Worm (Caenorhabditis elegans) whole organism, early embryonic: Measurements from ENCODE around the gene thn-1.

Experiments used
- B0310.2 ChIP-seq: sonication (generic microtip); optimal IDR thresholded peaks from 2 replicates; lab custom pipeline; 2016; ENCODE audit warnings: mild to moderate bottlenecking, missing genetic modification characterization, missing compliant biosample characterization
- F13C5.2 ChIP-seq: sonication (generic microtip); optimal IDR thresholded peaks from 2 replicates; lab custom pipeline; 2017; ENCODE audit warnings: mild to moderate bottlenecking, missing genetic modification characterization, inconsistent platforms, missing compliant biosample characterization
- aly-1 ChIP-seq: sonication (generic microtip); optimal IDR thresholded peaks from 2 replicates; lab custom pipeline; 2016; ENCODE audit warnings: missing genetic modification characterization, missing compliant biosample characterization
- ama-1 ChIP-seq: fragments of 150-350 bp; optimal IDR thresholded peaks from 2 replicates; lab custom pipeline; 2014
- ceh-13 ChIP-seq: fragments of 200-800 bp; sonication (Bioruptor generic); optimal IDR thresholded peaks from 2 replicates; lab custom pipeline; 2018; ENCODE audit warnings: mild to moderate bottlenecking, missing genetic modification characterization, missing compliant biosample characterization
- ceh-36 ChIP-seq: sonication (generic microtip); optimal IDR thresholded peaks from 2 replicates; lab custom pipeline; 2016; ENCODE audit warnings: missing genetic modification characterization, inconsistent platforms, missing compliant biosample characterization
- ets-7 ChIP-seq: sonication (generic microtip); optimal IDR thresholded peaks from 2 replicates; lab custom pipeline; 2016; ENCODE audit warnings: missing genotype, missing genetic modification characterization, missing compliant biosample characterization
- flt-1 ChIP-seq: fragments of 200-800 bp; sonication (Bioruptor generic); IDR thresholded peaks from 2 replicates; pipeline ENCODE4 v1.3.6; 2022; ENCODE audit warnings: missing genetic modification characterization, missing compliant biosample characterization
- hmbx-1 ChIP-seq: sonication (generic microtip); optimal IDR thresholded peaks from 2 replicates; lab custom pipeline; 2016; ENCODE audit warnings: mild to moderate bottlenecking, missing genetic modification characterization, missing compliant biosample characterization
- hmg-4 ChIP-seq: fragments of 200-800 bp; sonication (Bioruptor generic); optimal IDR thresholded peaks from 2 replicates; lab custom pipeline; 2018; ENCODE audit warnings: mild to moderate bottlenecking, missing genetic modification characterization, missing compliant biosample characterization
- hnd-1 ChIP-seq: sonication (generic microtip); optimal IDR thresholded peaks from 2 replicates; lab custom pipeline; 2016; ENCODE audit warnings: missing genetic modification characterization, missing compliant biosample characterization
- pes-1 ChIP-seq: fragments of 200-800 bp; sonication (Bioruptor generic); IDR thresholded peaks from 2 replicates; pipeline ENCODE4 v1.3.6; 2022; ENCODE audit warnings: missing genetic modification reagents, missing genetic modification characterization, missing compliant biosample characterization
- scrt-1 ChIP-seq: fragments of 200-800 bp; sonication (Bioruptor generic); IDR thresholded peaks from 2 replicates; pipeline ENCODE4 v1.3.6; 2022; ENCODE audit warnings: missing genetic modification characterization, missing compliant biosample characterization
- sea-1 ChIP-seq: fragments of 200-800 bp; sonication (Bioruptor generic); conservative IDR thresholded peaks from 2 replicates; pipeline ENCODE4 v1.3.6; 2022; ENCODE audit warnings: missing genetic modification characterization, missing compliant biosample characterization
- tbx-11 ChIP-seq: fragments of 200-800 bp; sonication (Bioruptor generic); IDR thresholded peaks from 2 replicates; pipeline ENCODE4 v1.3.6; 2022; ENCODE audit warnings: missing genetic modification characterization, missing compliant biosample characterization
- tbx-37 ChIP-seq: fragments of 200-800 bp; sonication (Bioruptor generic); conservative IDR thresholded peaks from 2 replicates; pipeline ENCODE4 v1.3.6; 2022; ENCODE audit warnings: missing genetic modification reagents, missing genetic modification characterization, missing compliant biosample characterization
- tra-4 ChIP-seq: sonication (generic microtip); optimal IDR thresholded peaks from 2 replicates; lab custom pipeline; 2017; ENCODE audit warnings: missing genetic modification characterization, missing compliant biosample characterization

thn-1 gene

DNA sequence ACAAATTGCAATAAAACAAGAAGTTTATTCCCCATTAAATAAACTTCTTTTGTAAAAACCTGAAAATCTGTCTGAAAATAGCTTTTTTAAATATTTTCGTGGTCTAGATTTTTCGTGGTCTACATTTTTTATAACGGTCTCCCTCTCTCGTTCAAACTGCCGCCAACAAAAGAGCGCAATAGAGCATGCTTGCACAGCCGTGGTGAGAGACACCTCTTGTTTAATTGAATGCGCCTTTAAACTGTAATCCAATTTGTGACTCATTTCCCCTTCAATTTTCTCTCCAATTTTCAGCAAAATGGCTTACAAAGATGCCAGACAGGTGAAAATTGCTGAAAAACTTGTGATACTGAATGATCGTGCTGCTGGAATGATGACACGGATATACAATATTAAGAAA lies 24.3 kb downstream of the thn-1 start, which contains the start of gene gex-3:
Gene gex-3 (plus strand): TSS at position 295 of the 400 bp plus-strand sequence.
- TF ChIP-seq F13C5.2 (tag; lab: Kevin White, UChicago) (peak; percentile 52), flt-1 (GFP tag; lab: Robert Waterston, UW) (no peak), hmbx-1 (tag; lab: Kevin White, UChicago) (no peak), hmg-4 (peak; percentile 29)

DNA sequence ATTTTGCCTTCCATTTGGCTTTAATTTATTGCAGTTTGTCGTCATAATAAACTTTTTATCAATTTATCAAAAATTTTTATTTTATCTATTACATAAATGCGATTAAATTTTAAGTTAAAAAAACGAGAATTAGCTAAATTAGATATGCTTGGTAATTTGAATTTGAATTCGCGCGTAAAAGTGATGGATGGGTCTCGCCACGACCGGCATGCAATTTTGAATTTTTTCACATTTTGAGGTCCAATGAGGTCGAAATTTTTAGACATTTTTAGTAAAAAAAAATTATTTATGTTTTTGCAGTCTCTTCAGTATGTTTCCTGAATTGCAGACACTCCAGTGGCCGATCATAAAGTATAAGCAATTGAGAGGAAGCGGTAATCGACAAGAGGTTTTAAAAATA lies 28.7 kb downstream of the thn-1 start, which contains the start of gene dsb-1:
Gene dsb-1 (plus strand): TSS at position 301 of the 400 bp plus-strand sequence.
- TF ChIP-seq hnd-1 (tag; lab: Kevin White, UChicago) = no peak
- TF ChIP-seq F13C5.2 (tag; lab: Kevin White, UChicago) = no peak

DNA sequence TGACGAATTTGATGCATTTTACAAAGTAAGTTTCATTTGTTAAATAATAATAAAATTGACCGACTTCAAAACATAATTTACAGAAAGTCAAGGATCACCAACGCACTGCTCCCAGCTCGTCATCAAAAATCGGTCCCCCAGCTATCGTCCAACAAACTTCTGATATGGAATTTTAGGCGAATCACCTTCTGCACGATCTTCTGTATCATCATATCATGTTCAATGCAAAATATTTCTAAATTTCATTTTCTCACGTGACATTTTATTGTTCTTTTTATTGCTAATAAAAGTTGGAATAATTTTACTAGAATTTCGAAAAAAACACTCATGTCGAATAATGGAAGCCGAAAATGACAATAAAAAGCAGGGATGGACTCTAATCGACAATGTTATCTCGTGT lies 30.3 kb downstream of the thn-1 start, which contains the start of gene acl-13:
Gene acl-13 (plus strand): TSS at position 301 of the 400 bp plus-strand sequence.
- TF ChIP-seq tbx-37 = no peak
- TF ChIP-seq ceh-36 (tag; lab: Kevin White, UChicago) = no peak
- no peak for TF ChIP-seq hmbx-1 (tag; lab: Kevin White, UChicago)
- TF ChIP-seq ama-1 (lab: Kevin White, UChicago) = no peak
- TF ChIP-seq pes-1 (GFP tag; lab: Robert Waterston, UW) = no peak
- TF ChIP-seq flt-1 (GFP tag; lab: Robert Waterston, UW) = no peak
- TF ChIP-seq hmg-4 = no peak
- TF ChIP-seq aly-1 = no peak
- TF ChIP-seq ceh-13 (GFP tag; lab: Kevin White, UChicago) = no peak
- no peak for TF ChIP-seq ets-7
- no peak for TF ChIP-seq B0310.2 (tag; lab: Kevin White, UChicago)
- no peak for TF ChIP-seq sea-1 (GFP tag; lab: Robert Waterston, UW)
- TF ChIP-seq hnd-1 (tag; lab: Kevin White, UChicago) = no peak
- TF ChIP-seq tra-4 (tag; lab: Kevin White, UChicago) = no peak
- TF ChIP-seq scrt-1 (GFP tag; lab: Robert Waterston, UW) = no peak
- no peak for TF ChIP-seq F13C5.2 (tag; lab: Kevin White, UChicago)
- no peak for TF ChIP-seq tbx-11 (GFP tag; lab: Robert Waterston, UW)

DNA sequence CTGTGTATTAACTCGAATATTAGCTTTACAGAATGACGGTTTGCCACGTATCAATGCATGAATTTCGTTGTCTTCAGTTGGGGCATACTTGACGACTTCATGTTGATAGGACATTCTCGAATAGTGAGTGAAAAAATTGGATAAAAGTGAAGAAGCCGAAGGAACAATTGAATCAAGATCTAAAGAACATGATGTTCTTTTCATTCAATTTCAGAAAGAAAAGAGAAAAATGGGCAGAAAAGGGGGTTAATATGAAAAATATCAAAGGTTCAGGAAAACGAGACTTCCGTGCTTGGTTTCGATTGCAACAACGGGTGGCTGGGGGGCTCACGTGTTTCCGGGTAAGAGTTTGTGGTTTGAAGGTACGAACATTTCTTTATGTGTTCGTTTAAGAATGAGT lies 34.7 kb downstream of the thn-1 start:
- TF ChIP-seq sea-1 (GFP tag; lab: Robert Waterston, UW) = no peak
- TF ChIP-seq ceh-36 (tag; lab: Kevin White, UChicago) = no peak
- TF ChIP-seq tbx-11 (GFP tag; lab: Robert Waterston, UW) = no peak
- no peak for TF ChIP-seq aly-1
- TF ChIP-seq tbx-37 = no peak
- no peak for TF ChIP-seq B0310.2 (tag; lab: Kevin White, UChicago)
- no peak for TF ChIP-seq pes-1 (GFP tag; lab: Robert Waterston, UW)

DNA sequence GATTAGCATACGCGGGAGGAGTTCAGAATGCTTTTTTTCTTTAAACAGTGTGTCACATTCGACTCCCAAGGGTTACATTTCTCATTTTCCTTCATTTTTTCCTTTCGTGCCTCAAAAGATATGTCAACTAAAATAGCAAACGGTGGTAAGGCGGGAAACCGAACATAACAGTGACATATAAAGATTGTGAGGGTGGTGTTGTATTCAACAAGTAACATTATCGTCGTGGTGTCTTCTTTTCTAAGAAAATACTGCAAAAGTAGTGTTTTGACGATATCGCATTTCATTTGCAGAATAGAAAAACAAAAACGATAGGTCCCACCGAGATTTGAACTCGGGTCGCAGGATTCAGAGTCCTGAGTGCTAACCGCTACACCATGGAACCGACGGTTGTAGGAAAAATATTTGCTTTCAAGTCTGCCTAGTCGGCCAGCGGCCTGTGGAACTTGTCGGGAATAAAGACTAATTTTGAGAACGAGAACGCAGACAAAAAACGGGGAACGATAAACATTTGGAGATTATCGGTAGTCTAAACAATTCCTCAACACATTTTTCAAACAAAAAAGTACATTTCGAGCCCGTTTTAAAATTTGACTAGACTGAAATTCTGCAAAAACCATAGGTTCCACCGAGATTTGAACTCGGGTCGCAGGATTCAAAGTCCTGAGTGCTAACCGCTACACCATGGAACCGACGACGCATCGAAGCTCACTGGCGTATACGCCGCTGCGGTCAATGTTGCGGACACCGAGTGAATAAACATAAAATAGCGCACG lies 36.9 kb downstream of the thn-1 start:
- TF ChIP-seq scrt-1 (GFP tag; lab: Robert Waterston, UW) (0 out of 2 replicates have a peak, but pooled peaks have one; percentile 35), tra-4 (tag; lab: Kevin White, UChicago) (no peak), tbx-11 (GFP tag; lab: Robert Waterston, UW) (0 out of 2 replicates have a peak, but pooled peaks have one; percentile 45), hmbx-1 (tag; lab: Kevin White, UChicago) (no peak), ceh-13 (GFP tag; lab: Kevin White, UChicago) (no peak), ama-1 (lab: Kevin White, UChicago) (no peak), hmg-4 (peak; percentile 31), sea-1 (GFP tag; lab: Robert Waterston, UW) (peak; percentile 60; the same call in 1 of the 2 replicates), flt-1 (GFP tag; lab: Robert Waterston, UW) (peak; percentile 46; the same call in 1 of the 2 replicates), tbx-37 (peak; percentile 57), ceh-36 (tag; lab: Kevin White, UChicago) (peak; percentile 29), pes-1 (GFP tag; lab: Robert Waterston, UW) (peak; percentile 58; the same call in 1 of the 2 replicates)

DNA sequence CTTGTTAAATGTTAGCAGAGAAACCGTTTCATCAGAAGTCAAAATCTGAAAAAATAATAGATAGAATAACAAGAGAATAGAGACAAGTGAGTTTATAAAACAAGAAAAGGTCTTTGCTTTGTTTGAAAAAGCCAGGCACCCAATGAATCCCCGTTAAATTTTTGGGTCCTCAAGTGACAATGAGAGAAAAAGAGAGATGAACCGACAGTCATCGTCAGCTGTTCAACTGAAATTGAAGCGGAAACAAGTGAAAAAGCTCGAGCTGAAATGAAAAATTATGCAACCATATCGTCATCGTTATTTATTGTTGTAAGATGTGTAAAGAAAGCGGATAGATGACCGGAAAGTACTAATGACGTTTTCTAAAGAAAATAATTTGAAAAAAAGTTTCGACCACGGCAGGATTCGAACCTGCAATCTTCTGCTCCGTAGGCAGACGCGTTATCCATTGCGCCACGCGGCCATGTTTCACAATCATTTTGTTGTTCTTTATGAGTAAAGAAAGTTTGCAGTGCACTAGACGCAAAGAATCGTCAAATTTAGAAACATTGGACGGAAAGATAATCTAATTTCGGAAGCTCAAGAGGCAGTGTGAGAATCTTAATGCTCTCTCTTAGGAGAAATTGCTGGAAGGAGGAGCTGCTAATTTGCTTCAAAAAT lies 37.8 kb downstream of the thn-1 start, which contains the start of gene F08G5.3:
Gene F08G5.3 (minus strand): TSS at position 51 of the 660 bp plus-strand sequence.
- TF ChIP-seq hmg-4 (no peak), hnd-1 (tag; lab: Kevin White, UChicago) (no peak), F13C5.2 (tag; lab: Kevin White, UChicago) (peak; percentile 0), flt-1 (GFP tag; lab: Robert Waterston, UW) (peak; percentile 43; the same call in 1 of the 2 replicates), B0310.2 (tag; lab: Kevin White, UChicago) (no peak), tbx-37 (0 out of 2 replicates have a peak, but pooled peaks have one; percentile 15), pes-1 (GFP tag; lab: Robert Waterston, UW) (peak; percentile 77), tra-4 (tag; lab: Kevin White, UChicago) (no peak), scrt-1 (GFP tag; lab: Robert Waterston, UW) (peak; percentile 57; the same call in 1 of the 2 replicates), sea-1 (GFP tag; lab: Robert Waterston, UW) (0 out of 2 replicates have a peak, but pooled peaks have one; percentile 9)

DNA sequence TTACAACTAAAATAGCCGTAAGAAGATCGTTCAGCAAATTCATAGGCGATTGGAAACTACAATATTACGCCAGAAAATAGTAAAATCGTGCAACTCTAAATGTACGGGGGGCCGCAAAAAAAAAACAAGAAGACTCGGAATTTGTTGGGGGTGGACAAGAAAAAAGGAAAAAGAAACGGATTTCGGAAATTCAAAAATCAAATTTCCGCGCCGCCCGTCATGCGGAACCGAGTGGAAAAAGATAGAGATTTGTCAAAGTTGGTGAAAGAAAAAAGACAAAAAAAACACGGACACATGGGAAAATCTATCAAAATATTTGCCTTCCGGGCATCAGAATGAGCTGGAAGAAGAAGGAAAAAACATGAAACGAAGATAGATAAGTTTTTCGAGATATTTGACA lies 39.4 kb downstream of the thn-1 start:
- TF ChIP-seq tbx-11 (GFP tag; lab: Robert Waterston, UW) (no peak), scrt-1 (GFP tag; lab: Robert Waterston, UW) (no peak), sea-1 (GFP tag; lab: Robert Waterston, UW) (no peak), pes-1 (GFP tag; lab: Robert Waterston, UW) (no peak), ets-7 (no peak), hnd-1 (tag; lab: Kevin White, UChicago) (no peak), F13C5.2 (tag; lab: Kevin White, UChicago) (no peak), hmg-4 (no peak), ceh-36 (tag; lab: Kevin White, UChicago) (no peak), tbx-37 (no peak), ama-1 (lab: Kevin White, UChicago) (no peak), hmbx-1 (tag; lab: Kevin White, UChicago) (no peak), ceh-13 (GFP tag; lab: Kevin White, UChicago) (no peak), flt-1 (GFP tag; lab: Robert Waterston, UW) (no peak), tra-4 (tag; lab: Kevin White, UChicago) (no peak), B0310.2 (tag; lab: Kevin White, UChicago) (no peak)
